Fruit fly (Drosophila melanogaster) whole organism, embryonic: ENCODE data around the gene Gk2.
A peak's percentile ranks its signal among the peaks of the same experiment; 100 is the strongest.

ENCODE experiments used
- CG10147 ChIP-seq: fragments of 200-800 bp; sonication (Bioruptor generic); optimal IDR thresholded peaks from 2 replicates; lab custom pipeline; 2019; ENCODE audit warnings: missing biosample characterization, mild to moderate bottlenecking, missing genetic modification characterization, moderate library complexity
- CG10366 ChIP-seq: fragments of 200-800 bp; sonication (Bioruptor generic); IDR thresholded peaks from 2 replicates; pipeline ENCODE4 v1.3.6; 2022; ENCODE audit warnings: missing biosample characterization, missing genetic modification characterization
- CG10565 ChIP-seq: fragments of 200-800 bp; sonication (Bioruptor generic); optimal IDR thresholded peaks from 3 replicates; lab custom pipeline; 2016; ENCODE audit warnings: missing biosample characterization, mild to moderate bottlenecking, missing genetic modification characterization
- CG11093 ChIP-seq: fragments of 200-800 bp; sonication (Bioruptor generic); IDR thresholded peaks from 3 replicates; pipeline ENCODE4 v1.3.6; 2022; ENCODE audit warnings: missing biosample characterization, missing genetic modification characterization
- CG11504 ChIP-seq: fragments of 200-800 bp; sonication (Bioruptor generic); optimal IDR thresholded peaks from 3 replicates; lab custom pipeline; 2019; ENCODE audit warnings: missing biosample characterization, mild to moderate bottlenecking, missing genetic modification characterization, moderate library complexity
- CG13624 ChIP-seq: fragments of 200-800 bp; sonication (Bioruptor generic); optimal IDR thresholded peaks from 2 replicates; lab custom pipeline; 2016; ENCODE audit warnings: missing biosample characterization, missing genetic modification characterization
- CG13775 ChIP-seq: fragments of 200-800 bp; sonication (Bioruptor generic); optimal IDR thresholded peaks from 3 replicates; lab custom pipeline; 2017; ENCODE audit warnings: missing biosample characterization, mild to moderate bottlenecking, missing genetic modification characterization
- CG14014 ChIP-seq: fragments of 200-800 bp; sonication (Bioruptor generic); IDR thresholded peaks from 2 replicates; pipeline ENCODE4 v1.3.6; 2022; ENCODE audit warnings: missing biosample characterization, missing genetic modification characterization
- CG15011 ChIP-seq: fragments of 200-800 bp; sonication (Bioruptor generic); optimal IDR thresholded peaks from 3 replicates; lab custom pipeline; 2018; ENCODE audit warnings: missing biosample characterization, mild to moderate bottlenecking, missing genetic modification characterization
- CG15073 ChIP-seq: fragments of 200-800 bp; sonication (Bioruptor generic); optimal IDR thresholded peaks from 2 replicates; lab custom pipeline; 2016; ENCODE audit warnings: missing biosample characterization, missing genetic modification characterization
- CG16813 ChIP-seq: fragments of 200-800 bp; sonication (Bioruptor generic); IDR thresholded peaks from 3 replicates; pipeline ENCODE4 v1.3.6; 2022; ENCODE audit warnings: missing biosample characterization, missing genetic modification characterization; ENCODE audit not compliant: partially characterized antibody
- CG17328 ChIP-seq: fragments of 200-800 bp; sonication (Bioruptor generic); IDR thresholded peaks from 2 replicates; pipeline ENCODE4 v1.3.6; 2022; ENCODE audit warnings: missing biosample characterization, missing genetic modification characterization
- CG18011 ChIP-seq: fragments of 200-800 bp; sonication (Bioruptor generic); optimal IDR thresholded peaks from 2 replicates; lab custom pipeline; 2017; ENCODE audit warnings: missing biosample characterization, missing genetic modification characterization, mild to moderate bottlenecking, moderate library complexity, missing genotype
- CG31441 ChIP-seq: fragments of 200-800 bp; sonication (Bioruptor generic); IDR thresholded peaks from 2 replicates; pipeline ENCODE4 v1.3.6; 2022; ENCODE audit warnings: missing biosample characterization, missing genetic modification characterization
- CG3163 ChIP-seq: fragments of 200-800 bp; sonication (Bioruptor generic); optimal IDR thresholded peaks from 3 replicates; lab custom pipeline; 2016; ENCODE audit warnings: missing biosample characterization, missing genetic modification characterization
- CG32532 ChIP-seq: fragments of 200-800 bp; sonication (Bioruptor generic); IDR thresholded peaks from 2 replicates; pipeline ENCODE4 v1.3.6; 2022; ENCODE audit warnings: missing biosample characterization, missing genetic modification characterization
- CG3281 ChIP-seq: fragments of 200-800 bp; sonication (Bioruptor generic); optimal IDR thresholded peaks from 3 replicates; lab custom pipeline; 2017; ENCODE audit warnings: missing biosample characterization, mild to moderate bottlenecking, missing genetic modification characterization
- CG3838 ChIP-seq: fragments of 200-800 bp; sonication (Bioruptor generic); optimal IDR thresholded peaks from 3 replicates; lab custom pipeline; 2016; ENCODE audit warnings: missing biosample characterization, missing genetic modification characterization
- CG4282 ChIP-seq: fragments of 200-800 bp; sonication (Bioruptor generic); optimal IDR thresholded peaks from 2 replicates; lab custom pipeline; 2016; ENCODE audit warnings: missing biosample characterization, missing genetic modification characterization
- CG4360 ChIP-seq: fragments of 200-800 bp; sonication (Bioruptor generic); IDR thresholded peaks from 2 replicates; pipeline ENCODE4 v1.3.6; 2022; ENCODE audit warnings: missing biosample characterization, missing genetic modification characterization
- CG6175 ChIP-seq: fragments of 200-800 bp; sonication (Bioruptor generic); IDR thresholded peaks from 3 replicates; pipeline ENCODE4 v1.3.6; 2022; ENCODE audit warnings: missing biosample characterization, missing genetic modification characterization
- CG6254 ChIP-seq: fragments of 200-800 bp; sonication (Bioruptor generic); optimal IDR thresholded peaks from 3 replicates; lab custom pipeline; 2017; ENCODE audit warnings: mild to moderate bottlenecking, missing biosample characterization, missing genetic modification reagents, missing genetic modification characterization
- CG7963 ChIP-seq: fragments of 200-800 bp; sonication (Bioruptor generic); IDR thresholded peaks from 3 replicates; pipeline ENCODE4 v1.3.6; 2022; ENCODE audit warnings: missing biosample characterization, missing genetic modification characterization; ENCODE audit not compliant: partially characterized antibody
- CG8089 ChIP-seq: fragments of 200-800 bp; sonication (Bioruptor generic); optimal IDR thresholded peaks from 3 replicates; lab custom pipeline; 2016; ENCODE audit warnings: missing biosample characterization, missing genetic modification characterization
- CG8388 ChIP-seq: fragments of 200-800 bp; sonication (Bioruptor generic); optimal IDR thresholded peaks from 2 replicates; lab custom pipeline; 2019; ENCODE audit warnings: missing biosample characterization, mild to moderate bottlenecking, missing genetic modification characterization, moderate library complexity
- CkIIα-i1 ChIP-seq: fragments of 200-800 bp; sonication (Bioruptor generic); IDR thresholded peaks from 2 replicates; pipeline ENCODE4 v1.3.6; 2022; ENCODE audit warnings: missing biosample characterization, missing genetic modification characterization
- Dad ChIP-seq: fragments of 200-800 bp; sonication (Bioruptor generic); optimal IDR thresholded peaks from 3 replicates; lab custom pipeline; 2016; ENCODE audit warnings: missing biosample characterization, missing genetic modification characterization
- Dip2 ChIP-seq: fragments of 200-800 bp; sonication (Bioruptor generic); IDR thresholded peaks from 2 replicates; pipeline ENCODE4 v1.3.6; 2022; ENCODE audit warnings: missing biosample characterization, missing genetic modification characterization
- Dp ChIP-seq: fragments of 200-800 bp; sonication (Bioruptor generic); optimal IDR thresholded peaks from 2 replicates; lab custom pipeline; 2018; ENCODE audit warnings: missing biosample characterization, mild to moderate bottlenecking, missing genetic modification characterization, moderate library complexity
- Fer1 ChIP-seq: fragments of 200-800 bp; sonication (Bioruptor generic); optimal IDR thresholded peaks from 2 replicates; lab custom pipeline; 2017; ENCODE audit warnings: missing biosample characterization, mild to moderate bottlenecking, missing genetic modification characterization
- Lim3 ChIP-seq: fragments of 200-800 bp; sonication (Bioruptor generic); IDR thresholded peaks from 2 replicates; pipeline ENCODE4 v1.3.6; 2022; ENCODE audit warnings: missing biosample characterization, missing genetic modification characterization
- MBD-R2 ChIP-seq: fragments of 200-800 bp; sonication (Bioruptor generic); IDR thresholded peaks from 2 replicates; pipeline ENCODE4 v1.3.6; 2022; ENCODE audit warnings: missing biosample characterization, missing genetic modification characterization
- Mes4 ChIP-seq: fragments of 200-800 bp; sonication (Bioruptor generic); optimal IDR thresholded peaks from 2 replicates; lab custom pipeline; 2016; ENCODE audit warnings: missing biosample characterization, missing genetic modification characterization
- Vsx1 ChIP-seq: fragments of 200-800 bp; sonication (Bioruptor generic); optimal IDR thresholded peaks from 2 replicates; lab custom pipeline; 2017; ENCODE audit warnings: missing biosample characterization, mild to moderate bottlenecking, missing genetic modification characterization, missing genetic modification reagents
- ara ChIP-seq: fragments of 200-800 bp; sonication (Bioruptor generic); IDR thresholded peaks from 2 replicates; pipeline ENCODE4 v1.3.6; 2022; ENCODE audit warnings: missing biosample characterization, missing genetic modification characterization
- btn ChIP-seq: fragments of 200-800 bp; sonication (Bioruptor generic); optimal IDR thresholded peaks from 2 replicates; lab custom pipeline; 2016; ENCODE audit warnings: missing biosample characterization, missing genetic modification characterization
- cato ChIP-seq: fragments of 200-800 bp; sonication (Bioruptor generic); optimal IDR thresholded peaks from 2 replicates; lab custom pipeline; 2016; ENCODE audit warnings: missing biosample characterization, missing genetic modification characterization, borderline replicate concordance
- dan ChIP-seq: fragments of 200-800 bp; sonication (Bioruptor generic); IDR thresholded peaks from 2 replicates; pipeline ENCODE4 v1.3.6; 2022; ENCODE audit warnings: missing biosample characterization, missing genetic modification characterization
- gem ChIP-seq: fragments of 200-800 bp; sonication (Bioruptor generic); optimal IDR thresholded peaks from 2 replicates; lab custom pipeline; 2019; ENCODE audit warnings: missing biosample characterization, mild to moderate bottlenecking, missing genetic modification characterization, moderate library complexity
- hbn ChIP-seq: fragments of 200-800 bp; sonication (Bioruptor generic); IDR thresholded peaks from 2 replicates; pipeline ENCODE4 v1.3.6; 2022; ENCODE audit warnings: missing biosample characterization, missing genetic modification characterization; ENCODE audit not compliant: partially characterized antibody
- insv ChIP-seq, 2 experiments: fragments of 200-800 bp; sonication (Bioruptor generic); optimal IDR thresholded peaks; 3 replicates each; lab custom pipeline; 2016 to 2018; ENCODE audit warnings: missing biosample characterization in 2 of 2, missing genetic modification characterization in 2 of 2
- jing ChIP-seq: fragments of 200-800 bp; sonication (Bioruptor generic); optimal IDR thresholded peaks from 2 replicates; lab custom pipeline; 2018; ENCODE audit warnings: missing biosample characterization, mild to moderate bottlenecking, missing genetic modification characterization
- jumu ChIP-seq: fragments of 200-800 bp; sonication (Bioruptor generic); optimal IDR thresholded peaks from 3 replicates; lab custom pipeline; 2016; ENCODE audit warnings: missing biosample characterization, missing genetic modification characterization
- lov ChIP-seq, 2 experiments: fragments of 200-800 bp in 1 of 2; fragments of >200 bp in 1 of 2; sonication (Bioruptor generic) in 1 of 2; IDR thresholded peaks in 1 of 2; optimal IDR thresholded peaks in 1 of 2; 2 replicates in 1 of 2; 3 replicates in 1 of 2; pipeline versions ENCODE4 v1.3.6 to Lab custom; 2017 to 2022; ENCODE audit warnings: missing biosample characterization in 1 of 2, missing genetic modification characterization in 1 of 2
- nau ChIP-seq: fragments of 200-800 bp; sonication (Bioruptor generic); optimal IDR thresholded peaks from 3 replicates; lab custom pipeline; 2017; ENCODE audit warnings: missing biosample characterization, mild to moderate bottlenecking, missing genetic modification characterization, missing genetic modification reagents
- nmo ChIP-seq: fragments of 200-800 bp; sonication (Bioruptor generic); optimal IDR thresholded peaks from 2 replicates; lab custom pipeline; 2018; ENCODE audit warnings: missing biosample characterization, mild to moderate bottlenecking, missing genetic modification characterization, moderate library complexity
- run ChIP-seq: fragments of 200-800 bp; sonication (Bioruptor generic); optimal IDR thresholded peaks from 3 replicates; lab custom pipeline; 2018; ENCODE audit warnings: missing biosample characterization, mild to moderate bottlenecking, missing genetic modification characterization
- tll ChIP-seq, 2 experiments: fragments of 200-800 bp in 1 of 2; fragments of >200 bp in 1 of 2; sonication (Bioruptor generic) in 1 of 2; optimal IDR thresholded peaks; 2 replicates each; lab custom pipeline; 2017 to 2019; ENCODE audit warnings: missing biosample characterization in 2 of 2, missing genetic modification characterization in 2 of 2, mild to moderate bottlenecking in 1 of 2, moderate library complexity in 1 of 2
- zen2 ChIP-seq: fragments of 200-800 bp; sonication (Bioruptor generic); IDR thresholded peaks from 3 replicates; pipeline ENCODE4 v1.3.6; 2022; ENCODE audit warnings: missing biosample characterization, missing genetic modification characterization; ENCODE audit not compliant: partially characterized antibody

Gk2 gene

dm6 chr3L:1690727-1691413, 47.3 kb upstream of the Gk2 start (continued):
- TF ChIP-seq CG14014 (GFP tag; lab: Robert Waterston, UW) (no peak), gem (peak; percentile 50), CG18011 (GFP tag; lab: Kevin White, UChicago) (no peak), CG11093 (no peak), Dp (GFP tag; lab: Kevin White, UChicago) (no peak), CG8089 (GFP tag; lab: Kevin White, UChicago) (peak; percentile 21), Fer1 (GFP tag; lab: Kevin White, UChicago) (no peak), CG15011 (GFP tag; lab: Kevin White, UChicago) (no peak), CG3163 (no peak), nau (no peak), CG10565 (GFP tag; lab: Kevin White, UChicago) (no peak), btn (GFP tag; lab: Kevin White, UChicago) (no peak), CG31441 (GFP tag; lab: Robert Waterston, UW) (peak; percentile 51), Lim3 (GFP tag; lab: Robert Waterston, UW) (no peak), CG17328 (GFP tag; lab: Robert Waterston, UW) (peak; percentile 50), Vsx1 (peak; percentile 46), CG3281 (GFP tag; lab: Kevin White, UChicago) (no peak), zen2 (no peak), CG10147 (GFP tag; lab: Kevin White, UChicago) (no peak), insv (GFP tag; optimal IDR thresholded peaks at IDR 0.05; lab: Kevin White, UChicago) (no peak), CG15073 (GFP tag; lab: Kevin White, UChicago) (no peak), CG32532 (GFP tag; lab: Robert Waterston, UW) (no peak), CG6175 (GFP tag; lab: Robert Waterston, UW) (0 out of 3 replicates have a peak, but pooled peaks have one; percentile 9), CG13624 (GFP tag; lab: Kevin White, UChicago) (no peak), CkIIα-i1 (GFP tag; lab: Robert Waterston, UW) (no peak), Mes4 (GFP tag; lab: Kevin White, UChicago) (no peak), Dad (GFP tag; lab: Kevin White, UChicago) (peak; percentile 27), dan (GFP tag; lab: Robert Waterston, UW) (no peak), CG4282 (no peak), ara (no peak), CG10366 (GFP tag; lab: Robert Waterston, UW) (no peak), jumu (GFP tag; lab: Kevin White, UChicago) (no peak), jing (GFP tag; lab: Kevin White, UChicago) (no peak), CG3838 (GFP tag; lab: Kevin White, UChicago) (no peak), CG11504 (tag; lab: Kevin White, UChicago) (peak; percentile 51), nmo (GFP tag; lab: Kevin White, UChicago) (peak; percentile 40), CG8388 (GFP tag; lab: Kevin White, UChicago) (peak; percentile 16), cato (GFP tag; lab: Kevin White, UChicago) (no peak), MBD-R2 (GFP tag; lab: Robert Waterston, UW) (no peak), CG6254 (GFP tag; lab: Kevin White, UChicago) (peak; percentile 37), CG16813 (no peak), CG7963 (GFP tag; lab: Robert Waterston, UW) (no peak), lov (optimal IDR thresholded peaks at IDR 0.05; lab: Kevin White, UChicago) (no peak), lov (GFP tag; IDR thresholded peaks at IDR 0.05; lab: Robert Waterston, UW) (no peak), hbn (no peak), CG13775 (GFP tag; lab: Kevin White, UChicago) (no peak), tll (GFP tag; optimal IDR thresholded peaks at IDR 0.05; lab: Kevin White, UChicago) (no peak), run (tag; lab: Kevin White, UChicago) (no peak), Dip2 (GFP tag; lab: Robert Waterston, UW) (no peak), CG4360 (GFP tag; lab: Robert Waterston, UW) (no peak)
